Fruit fly (Drosophila melanogaster): ENCODE data around the gene mus302.

DNA sequence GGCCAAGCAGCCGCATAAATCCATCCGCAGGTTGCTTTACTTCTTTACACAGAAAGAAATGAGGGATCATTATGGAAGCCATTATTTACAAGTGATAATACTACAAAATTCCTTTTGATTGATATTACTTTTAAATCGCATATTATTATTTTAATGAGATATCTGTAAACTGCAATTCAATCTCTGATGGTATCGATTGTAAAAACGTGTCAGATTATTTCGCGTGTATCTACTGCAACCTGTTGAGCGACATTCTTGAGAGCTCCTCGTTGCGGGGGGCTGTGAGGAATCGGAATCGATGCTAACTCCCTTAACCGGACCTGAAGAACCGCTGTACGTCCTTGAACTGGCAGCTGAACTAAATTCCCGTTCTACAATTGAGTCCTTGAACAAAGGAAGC is 38.5 kb upstream of the mus302 start:
- peak; percentile 79 for TF ChIP-seq Blimp-1 (GFP tag; optimal IDR thresholded peaks at IDR 0.05)
- TF ChIP-seq Hr4 (GFP tag; optimal IDR thresholded peaks at IDR 0.05), result peak; percentile 46
- TF ChIP-seq CG7368 (GFP tag; optimal IDR thresholded peaks at IDR 0.05), result peak; percentile 85
- TF ChIP-seq CG6808 (GFP tag; optimal IDR thresholded peaks at IDR 0.05), result peak; percentile 96
- peak; percentile 68 for TF ChIP-seq CG16779 (tag; optimal IDR thresholded peaks at IDR 0.05)
- TF ChIP-seq CG10631 (GFP tag; optimal IDR thresholded peaks at IDR 0.05), result peak; percentile 89
- peak; percentile 93 for TF ChIP-seq Sox102F (GFP tag; optimal IDR thresholded peaks at IDR 0.05)
- TF ChIP-seq spab (GFP tag; optimal IDR thresholded peaks at IDR 0.05), result peak; percentile 97
- peak; percentile 78 for TF ChIP-seq CG15336 (GFP tag; IDR thresholded peaks at IDR 0.05)
- TF ChIP-seq acj6 (GFP tag; optimal IDR thresholded peaks at IDR 0.05), result peak; percentile 93
- TF ChIP-seq CG9139 (GFP tag; optimal IDR thresholded peaks at IDR 0.05), result peak; percentile 95
- peak; percentile 90 for TF ChIP-seq OdsH (GFP tag; optimal IDR thresholded peaks at IDR 0.05)

Data from whole organism, prepupa.